Worm (Caenorhabditis elegans) whole organism, early embryonic: ENCODE measurements around the gene K01A6.7.

ENCODE experiments used
- B0310.2 ChIP-seq: sonication (generic microtip); optimal IDR thresholded peaks from 2 replicates; lab custom pipeline; 2016; ENCODE audit warnings: mild to moderate bottlenecking, missing genetic modification characterization, missing compliant biosample characterization
- F13C5.2 ChIP-seq: sonication (generic microtip); optimal IDR thresholded peaks from 2 replicates; lab custom pipeline; 2017; ENCODE audit warnings: mild to moderate bottlenecking, missing genetic modification characterization, inconsistent platforms, missing compliant biosample characterization
- ama-1 ChIP-seq: fragments of 150-350 bp; optimal IDR thresholded peaks from 2 replicates; lab custom pipeline; 2014
- ets-7 ChIP-seq: sonication (generic microtip); optimal IDR thresholded peaks from 2 replicates; lab custom pipeline; 2016; ENCODE audit warnings: missing genotype, missing genetic modification characterization, missing compliant biosample characterization
- flt-1 ChIP-seq: fragments of 200-800 bp; sonication (Bioruptor generic); IDR thresholded peaks from 2 replicates; pipeline ENCODE4 v1.3.6; 2022; ENCODE audit warnings: missing genetic modification characterization, missing compliant biosample characterization
- hmbx-1 ChIP-seq: sonication (generic microtip); optimal IDR thresholded peaks from 2 replicates; lab custom pipeline; 2016; ENCODE audit warnings: mild to moderate bottlenecking, missing genetic modification characterization, missing compliant biosample characterization
- hmg-4 ChIP-seq: fragments of 200-800 bp; sonication (Bioruptor generic); optimal IDR thresholded peaks from 2 replicates; lab custom pipeline; 2018; ENCODE audit warnings: mild to moderate bottlenecking, missing genetic modification characterization, missing compliant biosample characterization
- hnd-1 ChIP-seq: sonication (generic microtip); optimal IDR thresholded peaks from 2 replicates; lab custom pipeline; 2016; ENCODE audit warnings: missing genetic modification characterization, missing compliant biosample characterization
- pes-1 ChIP-seq: fragments of 200-800 bp; sonication (Bioruptor generic); IDR thresholded peaks from 2 replicates; pipeline ENCODE4 v1.3.6; 2022; ENCODE audit warnings: missing genetic modification reagents, missing genetic modification characterization, missing compliant biosample characterization
- scrt-1 ChIP-seq: fragments of 200-800 bp; sonication (Bioruptor generic); IDR thresholded peaks from 2 replicates; pipeline ENCODE4 v1.3.6; 2022; ENCODE audit warnings: missing genetic modification characterization, missing compliant biosample characterization
- sea-1 ChIP-seq: fragments of 200-800 bp; sonication (Bioruptor generic); conservative IDR thresholded peaks from 2 replicates; pipeline ENCODE4 v1.3.6; 2022; ENCODE audit warnings: missing genetic modification characterization, missing compliant biosample characterization
- tbx-11 ChIP-seq: fragments of 200-800 bp; sonication (Bioruptor generic); IDR thresholded peaks from 2 replicates; pipeline ENCODE4 v1.3.6; 2022; ENCODE audit warnings: missing genetic modification characterization, missing compliant biosample characterization
- tbx-37 ChIP-seq: fragments of 200-800 bp; sonication (Bioruptor generic); conservative IDR thresholded peaks from 2 replicates; pipeline ENCODE4 v1.3.6; 2022; ENCODE audit warnings: missing genetic modification reagents, missing genetic modification characterization, missing compliant biosample characterization

- TF ChIP-seq flt-1 (GFP tag; lab: Robert Waterston, UW) = no peak
- TF ChIP-seq ets-7 (tag; lab: Kevin White, UChicago) = no peak
- no peak for TF ChIP-seq scrt-1 (GFP tag; lab: Robert Waterston, UW)
- TF ChIP-seq tbx-37 (GFP tag; lab: Robert Waterston, UW) = no peak
- peak; percentile 48 for TF ChIP-seq F13C5.2 (tag; lab: Kevin White, UChicago)
- no peak for TF ChIP-seq ama-1 (lab: Kevin White, UChicago)
- TF ChIP-seq tbx-11 (GFP tag; lab: Robert Waterston, UW) = no peak
- no peak for TF ChIP-seq sea-1 (GFP tag; lab: Robert Waterston, UW)
- TF ChIP-seq hmg-4 (GFP tag; lab: Kevin White, UChicago) = peak; percentile 82
- TF ChIP-seq hmbx-1 = no peak
- 0 out of 2 replicates have a peak, but pooled peaks have one; percentile 38 for TF ChIP-seq pes-1 (GFP tag; lab: Robert Waterston, UW)
- no peak for TF ChIP-seq B0310.2 (tag; lab: Kevin White, UChicago)
- TF ChIP-seq hnd-1 (tag; lab: Kevin White, UChicago) = no peak
Observed at ce11 chrIV:11692071-11692673, 46.2 kb downstream of the K01A6.7 start.
